Fruit fly (Drosophila melanogaster): ENCODE results near the gene mRpL39.

- TF ChIP-seq CG1620 (GFP tag; optimal IDR thresholded peaks at IDR 0.05), result no peak
- no peak for TF ChIP-seq cnc (optimal IDR thresholded peaks at IDR 0.05)
- no peak for TF ChIP-seq CG14711 (tag; optimal IDR thresholded peaks at IDR 0.05)
- no peak for TF ChIP-seq Mnt (GFP tag; optimal IDR thresholded peaks at IDR 0.05)
- no peak for TF ChIP-seq CG12768 (GFP tag; optimal IDR thresholded peaks at IDR 0.05)
- TF ChIP-seq Clk (GFP tag; optimal IDR thresholded peaks at IDR 0.05), result no peak
- TF ChIP-seq bab1 (GFP tag; optimal IDR thresholded peaks at IDR 0.05), result no peak
- TF ChIP-seq CG33017 (tag; optimal IDR thresholded peaks at IDR 0.05), result no peak
- TF ChIP-seq Hr96 (GFP tag; optimal IDR thresholded peaks at IDR 0.05), result no peak
Measured at dm6 chr3L:14966199-14966858, 33.1 kb downstream of the mRpL39 start.

Data from whole organism, adult.